Worm (Caenorhabditis elegans): ENCODE data around the gene B0524.5.

ce11 chrIII:1905589-1905988, 11.9 kb upstream of the B0524.5 start, which contains the start of the genes B0524.6 and pqn-41:
- TF ChIP-seq ceh-48 (tag; optimal IDR thresholded peaks at IDR 0.05) (no peak), pha-4 (tag; optimal IDR thresholded peaks at IDR 0.05) (no peak), madf-2 (tag; optimal IDR thresholded peaks at IDR 0.05) (no peak), tbx-7 (tag; optimal IDR thresholded peaks at IDR 0.05) (no peak), lin-11 (tag; optimal IDR thresholded peaks at IDR 0.05) (no peak), ceh-9 (tag; optimal IDR thresholded peaks at IDR 0.05) (no peak), T23F11.4 (GFP tag; optimal IDR thresholded peaks at IDR 0.05) (no peak), ceh-2 (tag; optimal IDR thresholded peaks at IDR 0.05) (no peak), pha-2 (tag; optimal IDR thresholded peaks at IDR 0.05) (no peak), nhr-11 (tag; optimal IDR thresholded peaks at IDR 0.05) (no peak)

Data from whole organism, late embryonic.